Worm (Caenorhabditis elegans) whole organism, L4/young adult: Measurements from ENCODE around the gene C46F9.6.

Experiments
- dao-5 ChIP-seq: sonication (generic microtip); optimal IDR thresholded peaks from 2 replicates; lab custom pipeline; 2016; ENCODE audit warnings: missing genotype, missing genetic modification characterization, moderate library complexity, missing compliant biosample characterization
- him-1 ChIP-seq: sonication (generic microtip); optimal IDR thresholded peaks from 2 replicates; lab custom pipeline; 2016; ENCODE audit warnings: missing genotype, missing genetic modification reagents, missing genetic modification characterization, missing compliant biosample characterization

ce11 chrII:1895278-1895677 is 2.8 kb upstream of the C46F9.6 start, which contains the start of gene C46F9.5:
- TF ChIP-seq him-1 (no peak), dao-5 (tag; lab: Kevin White, UChicago) (no peak)
